Worm (Caenorhabditis elegans) whole organism, L2 larva: Measurements from ENCODE around the gene hpo-34.

ENCODE experiments used
- C34F6.9 ChIP-seq: fragments of 150-350 bp; optimal IDR thresholded peaks from 2 replicates; lab custom pipeline; 2014; ENCODE audit warnings: missing biosample characterization, missing genetic modification characterization
- F13H6.1 ChIP-seq: sonication (generic microtip); optimal IDR thresholded peaks from 2 replicates; lab custom pipeline; 2016; ENCODE audit warnings: missing genetic modification characterization, missing compliant biosample characterization
- R02D3.7 ChIP-seq: fragments of 150-350 bp; optimal IDR thresholded peaks from 2 replicates; lab custom pipeline; 2014; ENCODE audit warnings: missing biosample characterization, missing genetic modification characterization
- Y55F3AM.14 ChIP-seq: fragments of 200-800 bp; sonication (Bioruptor generic); optimal IDR thresholded peaks from 2 replicates; lab custom pipeline; 2018; ENCODE audit warnings: mild to moderate bottlenecking, missing genetic modification characterization, missing compliant biosample characterization
- ZK546.5 ChIP-seq: sonication (generic microtip); optimal IDR thresholded peaks from 2 replicates; lab custom pipeline; 2017; ENCODE audit warnings: missing biosample characterization, missing genetic modification characterization
- alr-1 ChIP-seq: fragments of 150-350 bp; optimal IDR thresholded peaks from 2 replicates; lab custom pipeline; 2014; ENCODE audit warnings: missing biosample characterization, missing genetic modification characterization
- aly-2 ChIP-seq: fragments of 150-350 bp; optimal IDR thresholded peaks from 2 replicates; lab custom pipeline; 2014; ENCODE audit warnings: missing biosample characterization, missing genetic modification characterization
- ama-1 ChIP-seq: fragments of 150-350 bp; optimal IDR thresholded peaks from 2 replicates; lab custom pipeline; 2018; ENCODE audit warnings: inconsistent platforms
- blmp-1 ChIP-seq: sonication (generic microtip); optimal IDR thresholded peaks from 2 replicates; lab custom pipeline; 2017; ENCODE audit warnings: missing genetic modification characterization, mild to moderate bottlenecking, missing compliant biosample characterization, antibody characterized with exemption, moderate library complexity; ENCODE audit not compliant: insufficient read depth
- ceh-16 ChIP-seq: fragments of 150-350 bp; optimal IDR thresholded peaks from 2 replicates; lab custom pipeline; 2014; ENCODE audit warnings: missing biosample characterization, missing genetic modification characterization
- ceh-82 ChIP-seq: fragments of 150-350 bp; optimal IDR thresholded peaks from 2 replicates; lab custom pipeline; 2014; ENCODE audit warnings: missing biosample characterization, missing genetic modification characterization
- crh-2 ChIP-seq: sonication (generic microtip); optimal IDR thresholded peaks from 2 replicates; lab custom pipeline; 2017; ENCODE audit warnings: missing biosample characterization, missing genetic modification characterization
- dmd-4 ChIP-seq: sonication (generic microtip); optimal IDR thresholded peaks from 2 replicates; lab custom pipeline; 2017; ENCODE audit warnings: missing biosample characterization, missing genetic modification characterization
- egl-27 ChIP-seq: sonication (generic microtip); optimal IDR thresholded peaks from 3 replicates; lab custom pipeline; 2017; ENCODE audit warnings: missing biosample characterization, missing genetic modification reagents, missing genetic modification characterization
- elt-1 ChIP-seq: fragments of 150-350 bp; optimal IDR thresholded peaks from 2 replicates; lab custom pipeline; 2014; ENCODE audit warnings: missing biosample characterization, missing genetic modification characterization
- elt-3 ChIP-seq: sonication (generic microtip); optimal IDR thresholded peaks from 2 replicates; lab custom pipeline; 2017; ENCODE audit warnings: missing biosample characterization, missing genetic modification characterization
- fos-1 ChIP-seq: fragments of 150-350 bp; optimal IDR thresholded peaks from 2 replicates; lab custom pipeline; 2014; ENCODE audit warnings: missing biosample characterization, missing genetic modification characterization
- gmeb-1 ChIP-seq: fragments of 150-350 bp; optimal IDR thresholded peaks from 2 replicates; lab custom pipeline; 2014; ENCODE audit warnings: missing biosample characterization, missing genetic modification characterization
- lin-11 ChIP-seq: fragments of 150-350 bp; sonication (generic microtip); optimal IDR thresholded peaks from 2 replicates; lab custom pipeline; 2014; ENCODE audit warnings: missing biosample characterization, missing genetic modification characterization, inconsistent platforms, mixed read lengths
- lin-13 ChIP-seq: fragments of 150-350 bp; optimal IDR thresholded peaks from 2 replicates; lab custom pipeline; 2014; ENCODE audit warnings: missing biosample characterization, missing genetic modification reagents, missing genetic modification characterization
- lin-39 ChIP-seq: fragments of 150-350 bp; optimal IDR thresholded peaks from 2 replicates; lab custom pipeline; 2014; ENCODE audit warnings: missing biosample characterization, missing genetic modification reagents, missing genetic modification characterization
- lsy-2 ChIP-seq, 2 experiments: fragments of 150-350 bp in 1 of 2; sonication (generic microtip) in 1 of 2; optimal IDR thresholded peaks; 2 replicates each; lab custom pipeline; 2014 to 2017; ENCODE audit warnings: missing biosample characterization in 2 of 2, missing genetic modification characterization in 2 of 2
- mab-5 ChIP-seq: fragments of 150-350 bp; optimal IDR thresholded peaks from 2 replicates; lab custom pipeline; 2014; ENCODE audit warnings: missing biosample characterization, missing genetic modification characterization
- mbf-1 ChIP-seq: sonication (generic microtip); optimal IDR thresholded peaks from 2 replicates; lab custom pipeline; 2017; ENCODE audit warnings: missing biosample characterization, missing genetic modification characterization
- mdl-1 ChIP-seq, 2 experiments: fragments of 150-350 bp in 1 of 2; sonication (generic microtip) in 1 of 2; optimal IDR thresholded peaks; 2 replicates each; lab custom pipeline; 2017; ENCODE audit warnings: missing biosample characterization in 2 of 2, missing genetic modification characterization in 2 of 2
- nhr-10 ChIP-seq: sonication (generic microtip); optimal IDR thresholded peaks from 2 replicates; lab custom pipeline; 2017; ENCODE audit warnings: missing biosample characterization, missing genetic modification characterization
- nhr-11 ChIP-seq: fragments of 150-350 bp; optimal IDR thresholded peaks from 2 replicates; lab custom pipeline; 2014; ENCODE audit warnings: missing biosample characterization, missing genetic modification characterization
- nhr-12 ChIP-seq: fragments of 150-350 bp; optimal IDR thresholded peaks from 2 replicates; lab custom pipeline; 2014; ENCODE audit warnings: missing biosample characterization, missing genetic modification characterization
- nhr-129 ChIP-seq: fragments of 150-350 bp; optimal IDR thresholded peaks from 2 replicates; lab custom pipeline; 2014; ENCODE audit warnings: missing biosample characterization, missing genetic modification characterization
- nhr-21 ChIP-seq: fragments of 150-350 bp; optimal IDR thresholded peaks from 2 replicates; lab custom pipeline; 2014; ENCODE audit warnings: missing biosample characterization, missing genetic modification characterization
- nhr-23 ChIP-seq: fragments of 150-350 bp; optimal IDR thresholded peaks from 2 replicates; lab custom pipeline; 2014; ENCODE audit warnings: missing biosample characterization, missing genetic modification reagents, missing genetic modification characterization
- nhr-237 ChIP-seq: fragments of 150-350 bp; optimal IDR thresholded peaks from 2 replicates; lab custom pipeline; 2014; ENCODE audit warnings: missing biosample characterization, missing genetic modification characterization
- nhr-25 ChIP-seq: fragments of 150-350 bp; sonication (generic microtip); optimal IDR thresholded peaks from 3 replicates; lab custom pipeline; 2014; ENCODE audit warnings: missing biosample characterization, missing genetic modification characterization
- nhr-6 ChIP-seq: fragments of 150-350 bp; optimal IDR thresholded peaks from 2 replicates; lab custom pipeline; 2014; ENCODE audit warnings: missing biosample characterization, missing genetic modification characterization
- nhr-77 ChIP-seq: fragments of 150-350 bp; optimal IDR thresholded peaks from 2 replicates; lab custom pipeline; 2014; ENCODE audit warnings: missing biosample characterization, missing genetic modification characterization
- peb-1 ChIP-seq: fragments of 150-350 bp; optimal IDR thresholded peaks from 2 replicates; lab custom pipeline; 2014; ENCODE audit warnings: missing biosample characterization, missing genetic modification characterization
- sem-4 ChIP-seq: fragments of 150-350 bp; optimal IDR thresholded peaks from 2 replicates; lab custom pipeline; 2014; ENCODE audit warnings: missing biosample characterization, missing genetic modification reagents, missing genetic modification characterization
- skn-1 ChIP-seq: sonication (generic microtip); optimal IDR thresholded peaks from 2 replicates; lab custom pipeline; 2017; ENCODE audit warnings: missing biosample characterization, missing genetic modification characterization
- sma-3 ChIP-seq: sonication (generic microtip); optimal IDR thresholded peaks from 2 replicates; lab custom pipeline; 2016; ENCODE audit warnings: missing genetic modification reagents, missing genetic modification characterization, missing compliant biosample characterization
- sma-9 ChIP-seq, 2 experiments: fragments of 150-350 bp in 1 of 2; sonication (generic microtip) in 1 of 2; optimal IDR thresholded peaks; 2 replicates each; lab custom pipeline; 2014 to 2016; ENCODE audit warnings: missing genetic modification characterization in 2 of 2, mild to moderate bottlenecking in 1 of 2, missing biosample characterization in 1 of 2, missing compliant biosample characterization in 1 of 2, missing genetic modification reagents in 1 of 2, moderate library complexity in 1 of 2
- snpc-4 ChIP-seq: fragments of 150-350 bp; optimal IDR thresholded peaks from 2 replicates; lab custom pipeline; 2014; ENCODE audit warnings: missing biosample characterization, missing genetic modification characterization
- unc-39 ChIP-seq: fragments of 150-350 bp; optimal IDR thresholded peaks from 2 replicates; lab custom pipeline; 2014; ENCODE audit warnings: missing biosample characterization, missing genetic modification characterization
- unc-55 ChIP-seq: fragments of 150-350 bp; sonication (generic microtip); optimal IDR thresholded peaks from 3 replicates; lab custom pipeline; 2014; ENCODE audit warnings: missing biosample characterization, missing genetic modification reagents, missing genetic modification characterization
- unc-62 ChIP-seq: fragments of 150-350 bp; optimal IDR thresholded peaks from 2 replicates; lab custom pipeline; 2014; ENCODE audit warnings: missing biosample characterization, missing genetic modification reagents, missing genetic modification characterization
- zag-1 ChIP-seq: fragments of 150-350 bp; optimal IDR thresholded peaks from 2 replicates; lab custom pipeline; 2014; ENCODE audit warnings: missing biosample characterization, missing genetic modification characterization
- ztf-1 ChIP-seq: fragments of 200-800 bp; sonication (Bioruptor generic); conservative IDR thresholded peaks from 2 replicates; pipeline ENCODE4 v1.3.6; 2022; ENCODE audit warnings: missing genetic modification characterization, missing compliant biosample characterization
- ztf-11 ChIP-seq: sonication (generic microtip); optimal IDR thresholded peaks from 2 replicates; lab custom pipeline; 2017; ENCODE audit warnings: missing biosample characterization, missing genetic modification characterization
- ztf-4 ChIP-seq: fragments of 150-350 bp; optimal IDR thresholded peaks from 2 replicates; lab custom pipeline; 2014; ENCODE audit warnings: missing biosample characterization, missing genetic modification characterization

Gene hpo-34

DNA sequence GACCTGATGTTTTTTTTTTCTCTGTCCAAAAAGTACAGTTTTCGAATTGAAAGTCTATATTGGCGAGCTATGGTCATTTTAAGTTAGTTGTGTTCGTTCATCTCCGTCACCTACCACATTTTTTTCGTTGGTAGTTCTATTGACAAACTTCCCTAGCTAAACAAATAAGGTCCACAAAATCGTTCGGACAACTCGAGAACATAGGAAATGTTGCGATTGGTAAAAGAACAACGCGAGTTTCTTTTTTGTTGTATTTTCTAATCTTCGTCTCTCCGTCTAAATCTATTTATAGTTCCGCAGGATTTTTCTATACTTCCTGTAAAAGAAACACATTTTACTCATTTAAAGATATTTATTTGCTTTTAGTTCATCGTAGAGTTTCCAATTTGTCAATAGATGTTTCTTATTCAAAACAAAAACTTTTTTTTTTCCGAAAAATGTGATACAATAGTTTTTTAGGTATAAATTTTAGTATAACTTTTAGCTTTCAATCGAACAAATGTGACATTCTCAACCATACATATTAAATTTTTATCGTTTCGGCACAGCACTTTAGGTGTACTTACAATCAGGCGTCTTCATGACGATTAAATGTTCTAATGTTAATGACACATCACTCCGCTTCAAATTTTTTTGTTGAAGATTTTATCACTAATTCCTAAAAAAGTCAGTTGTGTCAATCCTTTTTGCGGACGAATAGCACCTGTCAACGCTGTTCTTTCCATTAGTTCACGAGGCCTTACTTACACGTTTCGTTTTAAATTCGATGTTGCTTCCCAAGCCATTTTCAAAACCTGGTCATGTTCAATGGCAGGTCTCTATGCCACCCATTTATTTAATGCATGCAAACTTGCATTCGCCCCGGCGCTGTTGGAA, 52.2 kb downstream of the hpo-34 start:
- TF ChIP-seq zag-1 (tag; lab: Kevin White, UChicago): no peak
- peak; percentile 8 for TF ChIP-seq sma-9 (GFP tag; optimal IDR thresholded peaks at IDR 0.05; lab: Kevin White, UChicago)
- TF ChIP-seq sma-9 (tag; optimal IDR thresholded peaks at IDR 0.05; lab: Kevin White, UChicago): no peak
- TF ChIP-seq F13H6.1: peak; percentile 44
- TF ChIP-seq fos-1 (tag; lab: Kevin White, UChicago): peak; percentile 14

DNA sequence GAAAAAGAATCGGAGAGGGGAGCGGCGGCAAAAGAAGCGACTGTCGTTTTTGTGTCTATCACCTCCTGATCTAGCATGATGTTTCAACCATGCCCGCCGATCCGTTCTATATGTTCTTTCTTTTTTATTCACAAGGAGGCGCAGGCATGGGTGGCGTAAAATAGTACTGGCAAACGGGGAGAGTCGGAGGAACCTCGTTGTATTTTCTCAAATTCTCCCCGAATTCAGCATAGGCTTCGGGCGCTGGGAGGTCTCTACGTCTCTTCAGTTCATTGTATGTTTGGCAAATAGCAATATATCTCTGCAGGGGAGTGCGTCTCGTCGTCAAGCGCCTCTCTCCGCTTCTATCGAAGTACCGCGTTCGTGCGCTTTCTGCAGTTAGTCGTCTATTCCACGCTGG, 53.7 kb downstream of the hpo-34 start, which contains the start of gene lin-14:
TSS of gene lin-14 (plus strand) at position 346 of the 400 bp plus-strand sequence.
- no peak for TF ChIP-seq nhr-77 (tag; lab: Kevin White, UChicago)
- TF ChIP-seq ZK546.5 (tag; lab: Kevin White, UChicago): no peak
- TF ChIP-seq ztf-4: no peak
- no peak for TF ChIP-seq aly-2
- TF ChIP-seq mbf-1 (tag; lab: Kevin White, UChicago): no peak
- peak; percentile 81 for TF ChIP-seq peb-1 (tag; lab: Kevin White, UChicago)
- TF ChIP-seq F13H6.1: peak; percentile 96
- TF ChIP-seq lin-13 (GFP tag; lab: Kevin White, UChicago): peak; percentile 43
- TF ChIP-seq lin-11 (tag; lab: Kevin White, UChicago): no peak
- TF ChIP-seq unc-39 (tag; lab: Kevin White, UChicago): no peak
- peak; percentile 48 for TF ChIP-seq sem-4
- TF ChIP-seq ceh-82: no peak
- TF ChIP-seq C34F6.9: peak; percentile 54
- no peak for TF ChIP-seq dmd-4
- peak; percentile 67 for TF ChIP-seq crh-2
- TF ChIP-seq nhr-11 (tag; lab: Kevin White, UChicago): no peak
- peak; percentile 66 for TF ChIP-seq blmp-1
- TF ChIP-seq nhr-12 (tag; lab: Kevin White, UChicago): no peak
- no peak for TF ChIP-seq alr-1 (tag; lab: Kevin White, UChicago)
- peak; percentile 41 for TF ChIP-seq nhr-6 (tag; lab: Kevin White, UChicago)
- TF ChIP-seq sma-3 (GFP tag; lab: Kevin White, UChicago): peak; percentile 79
- TF ChIP-seq elt-3 (tag; lab: Kevin White, UChicago): no peak
- TF ChIP-seq zag-1 (tag; lab: Kevin White, UChicago): peak; percentile 60
- TF ChIP-seq mdl-1 (tag; optimal IDR thresholded peaks at IDR 0.05; lab: Kevin White, UChicago): peak; percentile 13 to 43
- peak; percentile 0 for TF ChIP-seq gmeb-1 (tag; lab: Kevin White, UChicago)
- TF ChIP-seq ama-1 (lab: Kevin White, UChicago): no peak
- TF ChIP-seq skn-1 (tag; lab: Kevin White, UChicago): no peak
- peak; percentile 85 for TF ChIP-seq nhr-21 (tag; lab: Kevin White, UChicago)
- TF ChIP-seq egl-27 (tag; lab: Kevin White, UChicago): peak; percentile 68
- no peak for TF ChIP-seq ztf-1 (GFP tag; lab: Robert Waterston, UW)
- TF ChIP-seq lsy-2 (tag; optimal IDR thresholded peaks at IDR 0.05; lab: Kevin White, UChicago): peak; percentile 21 to 49
- no peak for TF ChIP-seq nhr-237 (tag; lab: Kevin White, UChicago)
- TF ChIP-seq ztf-11 (tag; lab: Kevin White, UChicago): no peak
- TF ChIP-seq unc-62 (GFP tag; lab: Kevin White, UChicago): peak; percentile 33
- no peak for TF ChIP-seq R02D3.7
- TF ChIP-seq unc-55: peak; percentile 69
- TF ChIP-seq elt-1 (tag; lab: Kevin White, UChicago): no peak
- TF ChIP-seq Y55F3AM.14 (GFP tag; lab: Kevin White, UChicago): peak; percentile 55
- peak; percentile 81 for TF ChIP-seq nhr-25 (tag; lab: Kevin White, UChicago)
- peak; percentile 66 for TF ChIP-seq fos-1 (tag; lab: Kevin White, UChicago)
- TF ChIP-seq mab-5: peak; percentile 53
- TF ChIP-seq nhr-23 (tag; lab: Kevin White, UChicago): no peak
- TF ChIP-seq ceh-16 (tag; lab: Kevin White, UChicago): peak; percentile 80
- TF ChIP-seq snpc-4 (tag; lab: Kevin White, UChicago): no peak
- no peak for TF ChIP-seq nhr-10 (tag; lab: Kevin White, UChicago)
- TF ChIP-seq nhr-129: peak; percentile 69
- TF ChIP-seq lin-39: no peak
- TF ChIP-seq sma-9 (GFP tag; optimal IDR thresholded peaks at IDR 0.05; lab: Kevin White, UChicago): peak; percentile 90
- TF ChIP-seq sma-9 (tag; optimal IDR thresholded peaks at IDR 0.05; lab: Kevin White, UChicago): no peak
